Fruit fly (Drosophila melanogaster) whole organism, adult: ENCODE results near the gene NitFhit.
A peak's percentile ranks its signal among the peaks of the same experiment; 100 is the strongest.

Experiments
- CG11617 ChIP-seq: fragments of 200-800 bp; sonication (Bioruptor generic); optimal IDR thresholded peaks from 2 replicates; lab custom pipeline; 2017; ENCODE audit warnings: mild to moderate bottlenecking, missing biosample characterization, missing genetic modification reagents, missing genetic modification characterization
- CG12768 ChIP-seq: fragments of 200-800 bp; sonication (Bioruptor generic); optimal IDR thresholded peaks from 2 replicates; lab custom pipeline; 2017; ENCODE audit warnings: missing biosample characterization, missing genetic modification characterization, mild to moderate bottlenecking, moderate library complexity, missing genetic modification reagents
- CG14711 ChIP-seq: fragments of 200-800 bp; sonication (Bioruptor generic); optimal IDR thresholded peaks from 2 replicates; lab custom pipeline; 2018; ENCODE audit warnings: missing biosample characterization, mild to moderate bottlenecking, missing genetic modification characterization, moderate library complexity
- CG1620 ChIP-seq: fragments of 200-800 bp; sonication (Bioruptor generic); optimal IDR thresholded peaks from 2 replicates; lab custom pipeline; 2016; ENCODE audit warnings: missing biosample characterization, missing genetic modification characterization
- CG33017 ChIP-seq: fragments of 200-800 bp; sonication (Bioruptor generic); optimal IDR thresholded peaks from 2 replicates; lab custom pipeline; 2018; ENCODE audit warnings: missing biosample characterization, mild to moderate bottlenecking, missing genetic modification characterization, moderate library complexity
- CG7101 ChIP-seq: fragments of 200-800 bp; sonication (Bioruptor generic); optimal IDR thresholded peaks from 2 replicates; lab custom pipeline; 2018; ENCODE audit warnings: missing biosample characterization, mild to moderate bottlenecking, missing genetic modification characterization, moderate library complexity
- Hr96 ChIP-seq: fragments of 200-800 bp; sonication (Bioruptor generic); optimal IDR thresholded peaks from 2 replicates; lab custom pipeline; 2016; ENCODE audit warnings: missing biosample characterization, missing genetic modification characterization
- bab1 ChIP-seq: fragments of 200-800 bp; sonication (Bioruptor generic); optimal IDR thresholded peaks from 3 replicates; lab custom pipeline; 2019; ENCODE audit warnings: missing biosample characterization, mild to moderate bottlenecking, missing genetic modification characterization, moderate library complexity
- kay ChIP-seq: fragments of 200-800 bp; sonication (Bioruptor generic); peaks from one replicate; lab custom pipeline; 2016; ENCODE audit warnings: missing biosample characterization, missing genetic modification characterization, borderline replicate concordance
- tj ChIP-seq: fragments of 200-800 bp; sonication (Bioruptor generic); optimal IDR thresholded peaks from 3 replicates; lab custom pipeline; 2017; ENCODE audit warnings: missing biosample characterization, mild to moderate bottlenecking, missing genetic modification characterization, moderate library complexity

DNA sequence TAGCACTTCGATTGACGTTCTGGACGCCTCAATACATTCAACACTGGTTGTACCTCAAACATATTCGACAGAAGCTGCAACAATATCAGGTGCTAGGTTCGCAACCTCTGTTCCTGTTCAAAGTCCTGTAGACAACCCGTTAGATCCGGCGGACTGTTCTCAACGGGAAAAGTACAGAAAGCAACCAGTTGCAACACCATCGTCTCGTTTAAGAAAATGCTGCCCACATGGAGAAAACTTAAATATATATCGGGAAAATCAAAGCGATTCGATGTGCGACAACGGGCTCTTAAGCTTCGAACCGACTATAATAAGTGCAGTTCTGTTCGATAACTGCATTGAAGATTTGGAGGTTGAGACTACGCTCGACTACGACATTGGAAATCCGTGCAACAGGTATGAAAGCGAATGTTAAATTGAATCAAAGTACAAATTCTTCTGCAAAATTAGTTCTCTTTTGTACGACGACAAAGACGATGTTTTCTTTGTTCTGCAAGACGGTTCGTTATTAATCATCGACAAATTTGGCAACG, 44.8 kb downstream of the NitFhit start:
- no peak for TF ChIP-seq CG7101 (tag; lab: Kevin White, UChicago)
- no peak for TF ChIP-seq kay (GFP tag; lab: Kevin White, UChicago)
- TF ChIP-seq CG1620 (GFP tag; lab: Kevin White, UChicago), result no peak
- TF ChIP-seq CG33017, result no peak
- no peak for TF ChIP-seq CG11617 (GFP tag; lab: Kevin White, UChicago)
- TF ChIP-seq bab1 (GFP tag; lab: Kevin White, UChicago), result no peak
- TF ChIP-seq CG12768 (GFP tag; lab: Kevin White, UChicago), result peak; percentile 30
- no peak for TF ChIP-seq tj (GFP tag; lab: Kevin White, UChicago)
- no peak for TF ChIP-seq Hr96
- no peak for TF ChIP-seq CG14711
